Worm (Caenorhabditis elegans) whole organism, L3 larva: ENCODE data around the gene gcy-33.

Source experiments
- R02D3.7 ChIP-seq: fragments of 150-350 bp; optimal IDR thresholded peaks from 2 replicates; lab custom pipeline; 2014; ENCODE audit warnings: missing biosample characterization, missing genetic modification characterization
- ama-1 ChIP-seq: fragments of 150-350 bp; optimal IDR thresholded peaks from 2 replicates; lab custom pipeline; 2018
- ceh-28 ChIP-seq: fragments of 150-350 bp; optimal IDR thresholded peaks from 2 replicates; lab custom pipeline; 2014; ENCODE audit warnings: missing biosample characterization, missing genetic modification reagents, missing genetic modification characterization
- ceh-9 ChIP-seq: sonication (generic microtip); optimal IDR thresholded peaks from 2 replicates; lab custom pipeline; 2018; ENCODE audit warnings: missing biosample characterization, missing genetic modification characterization
- daf-12 ChIP-seq: fragments of 150-350 bp; optimal IDR thresholded peaks from 2 replicates; lab custom pipeline; 2014; ENCODE audit warnings: missing biosample characterization, missing genetic modification reagents, missing genetic modification characterization
- egl-5 ChIP-seq: fragments of 150-350 bp; optimal IDR thresholded peaks from 2 replicates; lab custom pipeline; 2017; ENCODE audit warnings: missing biosample characterization, missing genetic modification reagents, missing genetic modification characterization, inconsistent platforms
- elt-1 ChIP-seq: fragments of 150-350 bp; optimal IDR thresholded peaks from 2 replicates; lab custom pipeline; 2014; ENCODE audit warnings: missing biosample characterization, missing genetic modification characterization
- elt-2 ChIP-seq: sonication (generic microtip); optimal IDR thresholded peaks from 2 replicates; lab custom pipeline; 2016; ENCODE audit warnings: missing genetic modification reagents, mild to moderate bottlenecking, missing genetic modification characterization, missing compliant biosample characterization
- elt-3 ChIP-seq, 3 experiments: fragments of 150-350 bp in 1 of 3; sonication (generic microtip) in 2 of 3; optimal IDR thresholded peaks; 2 replicates in 2 of 3; 4 replicates in 1 of 3; lab custom pipeline; 2014 to 2017; ENCODE audit warnings: missing biosample characterization in 3 of 3, missing genetic modification characterization in 3 of 3
- eor-1 ChIP-seq, 2 experiments: fragments of 150-350 bp; optimal IDR thresholded peaks; 2 replicates each; lab custom pipeline; 2014 to 2018; ENCODE audit warnings: missing biosample characterization in 2 of 2, missing genetic modification characterization in 2 of 2
- fkh-10 ChIP-seq: sonication (generic microtip); optimal IDR thresholded peaks from 2 replicates; lab custom pipeline; 2017; ENCODE audit warnings: missing biosample characterization, missing genetic modification reagents, missing genetic modification characterization
- fkh-2 ChIP-seq: fragments of 150-350 bp; optimal IDR thresholded peaks from 2 replicates; lab custom pipeline; 2014; ENCODE audit warnings: missing biosample characterization, missing genetic modification reagents, missing genetic modification characterization
- fos-1 ChIP-seq: fragments of 150-350 bp; optimal IDR thresholded peaks from 2 replicates; lab custom pipeline; 2014; ENCODE audit warnings: missing biosample characterization, missing genetic modification characterization
- hmg-11 ChIP-seq: sonication (generic microtip); optimal IDR thresholded peaks from 2 replicates; lab custom pipeline; 2016; ENCODE audit warnings: missing genetic modification characterization, missing compliant biosample characterization
- lin-15B ChIP-seq: fragments of 150-350 bp; optimal IDR thresholded peaks from 2 replicates; lab custom pipeline; 2014; ENCODE audit warnings: missing biosample characterization, missing genetic modification characterization
- lin-39 ChIP-seq: fragments of 150-350 bp; optimal IDR thresholded peaks from 2 replicates; lab custom pipeline; 2018; ENCODE audit warnings: missing biosample characterization, missing genetic modification reagents, missing genetic modification characterization
- lsy-12 ChIP-seq: sonication (generic microtip); optimal IDR thresholded peaks from 2 replicates; lab custom pipeline; 2016; ENCODE audit warnings: mild to moderate bottlenecking, missing genetic modification characterization, missing compliant biosample characterization
- mdl-1 ChIP-seq: fragments of 150-350 bp; optimal IDR thresholded peaks from 2 replicates; lab custom pipeline; 2014; ENCODE audit warnings: missing biosample characterization, missing genetic modification characterization
- mml-1 ChIP-seq: fragments of 150-350 bp; sonication (generic microtip); optimal IDR thresholded peaks from 3 replicates; lab custom pipeline; 2014; ENCODE audit warnings: missing biosample characterization, missing genetic modification characterization
- nhr-11 ChIP-seq: fragments of 150-350 bp; optimal IDR thresholded peaks from 2 replicates; lab custom pipeline; 2014; ENCODE audit warnings: missing biosample characterization, missing genetic modification characterization
- nhr-12 ChIP-seq: fragments of 150-350 bp; optimal IDR thresholded peaks from 2 replicates; lab custom pipeline; 2014; ENCODE audit warnings: missing biosample characterization, missing genetic modification characterization
- nhr-23 ChIP-seq: fragments of 150-350 bp; optimal IDR thresholded peaks from 2 replicates; lab custom pipeline; 2014; ENCODE audit warnings: missing biosample characterization, missing genetic modification reagents, missing genetic modification characterization
- nhr-237 ChIP-seq: fragments of 150-350 bp; optimal IDR thresholded peaks from 2 replicates; lab custom pipeline; 2014; ENCODE audit warnings: missing biosample characterization, missing genetic modification characterization
- nhr-28 ChIP-seq: fragments of 150-350 bp; optimal IDR thresholded peaks from 2 replicates; lab custom pipeline; 2014; ENCODE audit warnings: missing biosample characterization, missing genetic modification characterization
- nhr-67 ChIP-seq: fragments of 150-350 bp; optimal IDR thresholded peaks from 2 replicates; lab custom pipeline; 2014; ENCODE audit warnings: missing biosample characterization, missing genetic modification characterization
- nhr-76 ChIP-seq: fragments of 150-350 bp; sonication (generic microtip); optimal IDR thresholded peaks from 5 replicates; lab custom pipeline; 2014; ENCODE audit warnings: missing biosample characterization, missing genetic modification characterization
- nhr-77 ChIP-seq: fragments of 150-350 bp; optimal IDR thresholded peaks from 2 replicates; lab custom pipeline; 2014; ENCODE audit warnings: missing biosample characterization, missing genetic modification characterization
- pha-4 ChIP-seq: fragments of 150-350 bp; optimal IDR thresholded peaks from 2 replicates; lab custom pipeline; 2014; ENCODE audit warnings: missing biosample characterization, missing genetic modification reagents, missing genetic modification characterization
- pqm-1 ChIP-seq: fragments of 150-350 bp; optimal IDR thresholded peaks from 2 replicates; lab custom pipeline; 2017; ENCODE audit warnings: missing biosample characterization, missing genetic modification characterization, inconsistent platforms
- unc-39 ChIP-seq: sonication (generic microtip); optimal IDR thresholded peaks from 4 replicates; lab custom pipeline; 2017; ENCODE audit warnings: missing biosample characterization, missing genetic modification characterization
- unc-62 ChIP-seq: fragments of 150-350 bp; sonication (generic microtip); optimal IDR thresholded peaks from 4 replicates; lab custom pipeline; 2014; ENCODE audit warnings: missing biosample characterization, missing genetic modification reagents, missing genetic modification characterization
- ztf-11 ChIP-seq: fragments of 150-350 bp; optimal IDR thresholded peaks from 2 replicates; lab custom pipeline; 2014; ENCODE audit warnings: missing biosample characterization, missing genetic modification characterization
- ztf-4 ChIP-seq: fragments of 150-350 bp; optimal IDR thresholded peaks from 2 replicates; lab custom pipeline; 2014; ENCODE audit warnings: missing biosample characterization, missing genetic modification characterization

The gcy-33 gene

DNA sequence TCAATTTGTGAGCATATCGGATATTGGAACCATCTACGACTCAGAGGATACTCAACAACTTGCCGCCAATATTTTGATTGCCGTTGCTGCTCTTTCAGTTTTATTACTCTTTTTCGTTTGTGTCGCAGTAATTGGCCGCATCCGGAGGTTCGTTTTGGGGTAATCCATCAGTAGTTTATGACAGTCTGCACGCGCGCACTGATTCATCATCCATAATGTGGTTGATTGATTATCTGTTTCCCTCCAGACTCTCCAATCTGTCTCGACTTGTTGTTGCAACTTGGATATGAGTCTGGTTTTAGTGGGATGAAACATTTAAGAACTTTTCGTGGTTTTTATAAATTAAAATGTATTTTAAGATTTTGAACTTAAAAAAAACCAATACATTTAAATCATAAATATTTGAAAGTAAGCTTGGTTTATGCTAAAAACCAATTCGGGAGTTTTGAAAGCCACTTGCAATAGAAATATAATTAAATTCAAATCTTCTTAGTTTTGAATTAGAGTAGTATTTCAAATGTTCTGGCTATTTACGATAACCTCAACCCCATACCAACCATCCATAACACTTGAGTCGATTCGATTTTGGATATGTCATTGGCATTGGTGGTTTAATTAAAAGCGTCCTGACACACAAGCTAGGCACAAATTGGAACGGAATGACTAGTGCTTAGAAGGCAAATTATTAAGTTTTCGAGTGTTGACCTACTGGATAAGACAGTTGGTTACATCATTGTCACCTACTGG lies 41.3 kb downstream of the gcy-33 start:
- no peak for TF ChIP-seq egl-5 (tag; lab: Kevin White, UChicago)
- no peak for TF ChIP-seq pqm-1 (tag; lab: Kevin White, UChicago)
- no peak for TF ChIP-seq fkh-2 (tag; lab: Kevin White, UChicago)
- TF ChIP-seq nhr-76 (tag; lab: Kevin White, UChicago) = no peak
- TF ChIP-seq daf-12 (tag; lab: Kevin White, UChicago) = no peak
- no peak for TF ChIP-seq unc-39 (tag; lab: Kevin White, UChicago)
- peak; percentile 38 for TF ChIP-seq lin-39 (tag; lab: Kevin White, UChicago)
- no peak for TF ChIP-seq mdl-1

DNA sequence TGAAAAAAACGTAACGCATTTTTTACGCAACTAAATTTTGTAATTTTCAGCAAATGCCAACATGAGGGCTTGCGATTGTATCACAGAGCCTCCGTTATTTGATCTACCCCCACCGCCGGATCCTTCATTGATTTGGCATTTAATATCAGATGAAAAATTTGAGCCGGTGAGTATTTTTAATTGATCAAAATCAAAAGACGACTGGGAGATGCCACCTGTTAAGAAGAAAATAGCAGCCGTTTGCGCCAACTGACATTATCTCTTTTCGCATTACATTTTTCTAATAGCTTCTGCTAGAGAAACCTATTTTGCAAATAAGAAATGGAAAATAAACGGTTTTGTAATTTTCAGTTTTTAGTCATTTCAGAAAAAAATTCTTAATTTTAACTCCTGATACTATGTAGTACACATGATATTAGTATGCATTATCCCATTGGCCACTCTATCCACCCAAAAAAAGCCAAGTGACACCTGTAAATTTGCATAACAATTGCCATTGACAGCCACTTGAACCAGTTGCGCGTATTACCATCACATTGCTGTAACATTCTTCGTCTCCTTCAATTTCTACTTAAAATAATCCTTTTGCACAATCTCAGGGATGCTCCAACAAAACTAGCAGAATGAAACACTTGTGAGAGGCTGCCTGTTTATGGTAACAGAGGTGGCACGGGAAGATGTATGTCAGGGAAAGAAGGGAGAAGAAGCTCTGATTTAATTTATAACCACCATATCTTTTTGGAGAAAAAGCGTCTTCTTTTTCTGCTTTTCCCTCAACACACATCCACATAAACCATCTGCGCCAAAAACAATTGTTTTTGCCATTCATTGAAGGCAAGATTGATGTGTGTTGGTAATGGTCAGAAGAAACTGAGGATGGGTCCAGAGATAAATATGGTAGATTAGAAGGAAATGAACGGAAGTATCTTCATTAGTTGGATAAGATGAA lies 43.0 kb downstream of the gcy-33 start, which contains the start of gene F58H1.5:
Gene F58H1.5, plus strand, starts transcription at position 51 of the 949 bp plus-strand sequence.
- TF ChIP-seq nhr-67 (tag; lab: Kevin White, UChicago) (no peak), ceh-9 (tag; lab: Kevin White, UChicago) (peak; percentile 26), eor-1 (tag; optimal IDR thresholded peaks at IDR 0.05; lab: Kevin White, UChicago) (no peak), R02D3.7 (tag; lab: Kevin White, UChicago) (no peak), ztf-11 (tag; lab: Kevin White, UChicago) (no peak)

DNA sequence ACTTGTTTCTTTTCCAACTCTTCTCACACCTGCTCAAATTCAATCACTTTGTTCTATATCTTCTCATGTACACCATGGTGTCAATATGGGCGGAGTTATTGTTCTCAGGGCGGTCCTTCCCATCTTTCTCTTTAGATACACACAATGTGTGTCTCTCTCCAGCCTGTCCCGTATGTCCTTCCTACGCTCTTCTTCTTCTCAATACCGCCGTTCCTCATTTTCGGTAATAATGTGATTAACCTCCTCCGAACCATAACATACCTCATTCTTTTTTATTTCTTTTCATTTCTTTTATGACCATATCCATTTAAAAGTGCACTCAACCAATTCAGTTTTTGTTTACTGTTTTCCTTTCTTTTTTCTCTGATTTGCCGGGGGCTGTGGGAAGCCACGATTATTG lies 46.0 kb downstream of the gcy-33 start:
- peak; percentile 10 for TF ChIP-seq egl-5 (tag; lab: Kevin White, UChicago)
- TF ChIP-seq ztf-4 = no peak
- TF ChIP-seq, all 47 proteins: peak for 1

ce11 chrV:11953621-11954020 lies 48.0 kb downstream of the gcy-33 start:
- no peak for TF ChIP-seq R02D3.7 (tag; lab: Kevin White, UChicago)
- peak; percentile 81 for TF ChIP-seq fkh-10 (GFP tag; lab: Kevin White, UChicago)

DNA sequence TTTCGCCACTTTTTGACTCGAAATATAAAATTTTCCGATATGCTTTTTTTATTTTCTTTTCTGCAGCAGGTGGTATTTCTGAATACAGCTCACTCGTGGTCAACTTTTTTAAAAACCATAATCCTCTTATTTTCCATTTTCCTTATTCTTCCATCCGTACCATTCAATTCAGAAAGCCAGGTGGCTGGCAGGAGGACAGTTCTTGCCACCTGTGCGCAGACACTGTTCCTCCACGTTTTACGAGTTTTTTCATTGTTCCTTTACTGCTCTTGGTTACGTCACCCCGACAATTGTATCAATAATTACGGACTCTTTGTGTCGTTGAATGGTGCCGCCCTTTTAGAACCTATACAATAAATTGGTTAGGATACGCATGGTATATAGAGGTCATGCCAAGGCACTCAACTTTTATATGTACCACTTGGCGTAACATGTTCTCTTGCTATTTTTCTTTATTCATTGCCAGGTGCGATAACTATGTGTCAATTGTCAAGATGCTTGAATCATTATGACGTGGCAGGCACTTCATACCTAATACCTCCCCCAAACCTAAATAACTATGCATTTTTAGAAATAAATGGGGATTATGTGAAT lies 48.6 kb downstream of the gcy-33 start:
- TF ChIP-seq mdl-1 (no peak), ztf-4 (no peak), fkh-10 (GFP tag; lab: Kevin White, UChicago) (no peak), pha-4 (tag; lab: Kevin White, UChicago) (peak; percentile 12)

- TF ChIP-seq ztf-11 (tag; lab: Kevin White, UChicago) = no peak
- TF ChIP-seq mdl-1 = no peak
- peak; percentile 67 for TF ChIP-seq pha-4 (tag; lab: Kevin White, UChicago)
- no peak for TF ChIP-seq ceh-9 (tag; lab: Kevin White, UChicago)
Measured at ce11 chrV:11951227-11951626, 50.4 kb downstream of the gcy-33 start.

ce11 chrV:11949509-11950117 lies 52.0 kb downstream of the gcy-33 start:
- TF ChIP-seq ama-1 (no peak), lin-39 (tag; lab: Kevin White, UChicago) (peak; percentile 31), nhr-12 (tag; lab: Kevin White, UChicago) (no peak)
- TF ChIP-seq, all 47 proteins: peak for 1

- TF ChIP-seq nhr-11 (tag; lab: Kevin White, UChicago) (no peak), nhr-237 (tag; lab: Kevin White, UChicago) (no peak), elt-3 (tag; optimal IDR thresholded peaks at IDR 0.05; lab: Kevin White, UChicago) (no peak), nhr-23 (tag; lab: Kevin White, UChicago) (no peak), nhr-28 (no peak), unc-62 (GFP tag; lab: Kevin White, UChicago) (no peak), ceh-9 (tag; lab: Kevin White, UChicago) (no peak), nhr-77 (tag; lab: Kevin White, UChicago) (no peak), ceh-28 (tag; lab: Kevin White, UChicago) (no peak), ztf-4 (no peak), fos-1 (tag; lab: Kevin White, UChicago) (no peak), elt-1 (tag; lab: Kevin White, UChicago) (no peak), lin-15B (tag; lab: Kevin White, UChicago) (no peak), hmg-11 (tag; lab: Kevin White, UChicago) (no peak), R02D3.7 (tag; lab: Kevin White, UChicago) (no peak), mml-1 (tag; lab: Kevin White, UChicago) (no peak), ztf-11 (tag; lab: Kevin White, UChicago) (no peak), lsy-12 (tag; lab: Kevin White, UChicago) (no peak), elt-2 (tag; lab: Kevin White, UChicago) (no peak)
Measured at ce11 chrV:11948581-11948980, 53.0 kb downstream of the gcy-33 start.
